Worm (Caenorhabditis elegans): ENCODE measurements around the gene bmy-1.

DNA sequence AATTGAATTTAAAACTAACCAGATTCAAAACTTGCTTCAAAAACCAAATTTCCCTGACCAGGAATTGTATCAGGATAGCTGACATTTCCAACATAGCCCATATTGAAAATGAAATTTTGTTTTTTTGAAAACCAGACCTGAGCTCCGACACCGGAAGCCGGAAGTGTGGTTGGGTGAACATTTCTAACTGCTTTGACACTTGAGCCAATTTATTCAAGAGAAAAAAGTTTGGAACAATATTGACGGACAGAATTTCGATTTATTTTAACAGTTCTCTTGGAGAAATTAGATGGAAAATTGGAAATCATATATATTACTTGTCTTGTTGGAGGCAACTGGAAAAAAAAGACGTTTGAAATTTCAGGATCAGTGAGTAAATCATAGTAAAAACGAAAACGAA lies 28.7 kb downstream of the bmy-1 start, which contains the start of gene ccpp-6:
- TF ChIP-seq madf-3 (GFP tag; IDR thresholded peaks at IDR 0.05) (0 out of 2 replicates have a peak, but pooled peaks have one; percentile 42), dpl-1 (GFP tag; optimal IDR thresholded peaks at IDR 0.05) (no peak), ceh-58 (GFP tag; IDR thresholded peaks at IDR 0.05) (no peak), snpc-1.3 (tag; optimal IDR thresholded peaks at IDR 0.05; ENCODE audit: insufficient read depth) (no peak), B0336.3 (GFP tag; IDR thresholded peaks at IDR 0.05) (peak; percentile 40; the same call in 1 of the 2 replicates), ets-4 (GFP tag; optimal IDR thresholded peaks at IDR 0.05) (no peak), ama-1 (optimal IDR thresholded peaks at IDR 0.05) (no peak), ama-1 (GFP tag; optimal IDR thresholded peaks at IDR 0.05) (no peak), snpc-4 (GFP tag; optimal IDR thresholded peaks at IDR 0.05) (no peak), snpc-4 (tag; optimal IDR thresholded peaks at IDR 0.05) (no peak)

Measured in whole organism, young adult.